Worm (Caenorhabditis elegans) whole organism, L2 larva: ENCODE data around the gene Y55F3BL.6.

Experiments used
- R02D3.7 ChIP-seq: fragments of 150-350 bp; optimal IDR thresholded peaks from 2 replicates; lab custom pipeline; 2014; ENCODE audit warnings: missing biosample characterization, missing genetic modification characterization
- egl-27 ChIP-seq: sonication (generic microtip); optimal IDR thresholded peaks from 3 replicates; lab custom pipeline; 2017; ENCODE audit warnings: missing biosample characterization, missing genetic modification reagents, missing genetic modification characterization
- zag-1 ChIP-seq: fragments of 150-350 bp; optimal IDR thresholded peaks from 2 replicates; lab custom pipeline; 2014; ENCODE audit warnings: missing biosample characterization, missing genetic modification characterization

DNA sequence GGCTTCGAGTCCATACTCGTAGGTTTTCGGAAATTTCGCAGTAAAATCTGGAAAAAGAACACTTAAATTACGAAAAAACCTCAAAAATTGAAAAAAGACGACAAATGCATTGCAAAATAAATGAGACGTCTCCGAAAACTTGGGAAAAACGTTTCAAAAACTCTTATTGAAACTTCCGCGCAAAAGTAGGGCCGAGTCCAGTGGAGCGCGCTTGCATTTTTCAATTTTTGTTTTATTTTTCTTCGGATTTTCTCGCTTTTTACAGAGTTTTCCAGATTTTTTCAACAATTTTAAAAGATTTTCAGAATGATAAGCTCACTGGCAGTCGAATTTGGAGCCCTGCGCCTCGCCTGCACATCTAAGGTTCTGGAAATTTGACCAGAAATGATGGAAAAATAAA, 33.9 kb downstream of the Y55F3BL.6 start, which contains the start of gene mrpl-2:
- TF ChIP-seq zag-1 (tag; lab: Kevin White, UChicago) (no peak), R02D3.7 (tag; lab: Kevin White, UChicago) (no peak), egl-27 (tag; lab: Kevin White, UChicago) (no peak)
